5 fruit fly cellular contexts compared by ENCODE assay signal in genomic region chr2L:9438227-9438626, dm6.
TF ChIP-seq lines count a peak whose summit lies in the region.

No protein-coding gene starts in this region.

- TF ChIP-seq CTCF in whole organism, embryonic (GFP tag; optimal IDR thresholded peaks at IDR 0.05; lab: Kevin White, UChicago): no peak

TF ChIP-seq in whole organism, adult, 20 proteins besides CTCF, POLR2A, EP300 and RAD21:
- no peak for TF ChIP-seq kay (GFP tag; lab: Kevin White, UChicago; ENCODE audit: borderline replicate concordance)
- no peak for TF ChIP-seq cic (GFP tag; optimal IDR thresholded peaks at IDR 0.05; lab: Kevin White, UChicago)
- TF ChIP-seq CG11617 (GFP tag; optimal IDR thresholded peaks at IDR 0.05; lab: Kevin White, UChicago): no peak
- no peak for TF ChIP-seq CG7045 (GFP tag; optimal IDR thresholded peaks at IDR 0.05; lab: Kevin White, UChicago)
- TF ChIP-seq CG14711 (tag; optimal IDR thresholded peaks at IDR 0.05; lab: Kevin White, UChicago): peak; percentile 23
- TF ChIP-seq CG5204 (GFP tag; optimal IDR thresholded peaks at IDR 0.05; lab: Kevin White, UChicago): no peak
- TF ChIP-seq ovo (GFP tag; optimal IDR thresholded peaks at IDR 0.05; lab: Kevin White, UChicago): peak; percentile 5
- no peak for TF ChIP-seq CG12768 (GFP tag; optimal IDR thresholded peaks at IDR 0.05; lab: Kevin White, UChicago)
- peak; percentile 38 for TF ChIP-seq bab1 (GFP tag; optimal IDR thresholded peaks at IDR 0.05; lab: Kevin White, UChicago)
- TF ChIP-seq cnc (optimal IDR thresholded peaks at IDR 0.05; lab: Kevin White, UChicago): no peak
- TF ChIP-seq tj (GFP tag; optimal IDR thresholded peaks at IDR 0.05; lab: Kevin White, UChicago): peak; percentile 42
- no peak for TF ChIP-seq Clk (GFP tag; optimal IDR thresholded peaks at IDR 0.05; lab: Kevin White, UChicago)
- no peak for TF ChIP-seq CG1620 (GFP tag; optimal IDR thresholded peaks at IDR 0.05; lab: Kevin White, UChicago)

TF ChIP-seq in whole organism, embryonic, 481 proteins besides CTCF, POLR2A, EP300 and RAD21 (continues in another document):
- TF ChIP-seq hkb (optimal IDR thresholded peaks at IDR 0.05; lab: Kevin White, UChicago) (no peak), hkb (GFP tag; IDR thresholded peaks at IDR 0.05; lab: Robert Waterston, UW) (no peak), D (optimal IDR thresholded peaks at IDR 0.05; lab: Kevin White, UChicago) (no peak), D (GFP tag; optimal IDR thresholded peaks at IDR 0.05; lab: Kevin White, UChicago) (no peak), Tbp (GFP tag; optimal IDR thresholded peaks at IDR 0.05; lab: Kevin White, UChicago) (no peak), lbe (GFP tag; optimal IDR thresholded peaks at IDR 0.05; lab: Kevin White, UChicago) (no peak), org-1 (GFP tag; optimal IDR thresholded peaks at IDR 0.05; lab: Kevin White, UChicago) (no peak), CG8924 (tag; optimal IDR thresholded peaks at IDR 0.05; lab: Kevin White, UChicago) (no peak), CG6813 (GFP tag; optimal IDR thresholded peaks at IDR 0.05; lab: Kevin White, UChicago) (no peak), da (GFP tag; optimal IDR thresholded peaks at IDR 0.05; lab: Kevin White, UChicago) (no peak), dimm (GFP tag; IDR thresholded peaks at IDR 0.05; lab: Robert Waterston, UW) (no peak), scrt (GFP tag; optimal IDR thresholded peaks at IDR 0.05; lab: Kevin White, UChicago) (no peak), lmd (GFP tag; IDR thresholded peaks at IDR 0.05; lab: Robert Waterston, UW) (0 out of 2 replicates have a peak, but pooled peaks have one; percentile 30), CG2199 (GFP tag; IDR thresholded peaks at IDR 0.05; lab: Robert Waterston, UW) (no peak), gsb (GFP tag; IDR thresholded peaks at IDR 0.05; lab: Robert Waterston, UW) (no peak), Hmr (GFP tag; optimal IDR thresholded peaks at IDR 0.05; lab: Kevin White, UChicago) (no peak), Mes4 (GFP tag; optimal IDR thresholded peaks at IDR 0.05; lab: Kevin White, UChicago) (no peak), CG8290 (GFP tag; optimal IDR thresholded peaks at IDR 0.05; lab: Kevin White, UChicago) (no peak), CG8290 (tag; optimal IDR thresholded peaks at IDR 0.05; lab: Kevin White, UChicago) (peak in 1 of 2 experiments; percentile 40), CG10366 (GFP tag; IDR thresholded peaks at IDR 0.05; lab: Robert Waterston, UW) (no peak), Usf (GFP tag; optimal IDR thresholded peaks at IDR 0.05; lab: Kevin White, UChicago) (no peak)

TF ChIP-seq in whole organism, prepupa, 60 proteins besides CTCF, POLR2A, EP300 and RAD21 (continues in another document):
- TF ChIP-seq Hr4 (GFP tag; optimal IDR thresholded peaks at IDR 0.05; lab: Kevin White, UChicago) (peak; percentile 25), CG10631 (GFP tag; optimal IDR thresholded peaks at IDR 0.05; lab: Kevin White, UChicago) (peak; percentile 19), Sox15 (GFP tag; optimal IDR thresholded peaks at IDR 0.05; lab: Kevin White, UChicago) (no peak), Ets21C (GFP tag; optimal IDR thresholded peaks at IDR 0.05; lab: Kevin White, UChicago) (peak; percentile 64), CG4318 (GFP tag; optimal IDR thresholded peaks at IDR 0.05; lab: Kevin White, UChicago) (no peak), CG6276 (GFP tag; optimal IDR thresholded peaks at IDR 0.05; lab: Kevin White, UChicago) (no peak), CG16779 (tag; optimal IDR thresholded peaks at IDR 0.05; lab: Kevin White, UChicago) (no peak), CG6163 (GFP tag; IDR thresholded peaks at IDR 0.05; lab: Robert Waterston, UW) (peak; percentile 56; the same call in 1 of the 3 replicates), CG7368 (GFP tag; optimal IDR thresholded peaks at IDR 0.05; lab: Kevin White, UChicago) (peak; percentile 24), Smox (GFP tag; optimal IDR thresholded peaks at IDR 0.05; lab: Kevin White, UChicago) (peak; percentile 76), salr (GFP tag; optimal IDR thresholded peaks at IDR 0.05; lab: Kevin White, UChicago) (no peak), Eip93F (GFP tag; optimal IDR thresholded peaks at IDR 0.05; lab: Kevin White, UChicago) (no peak), cyc (GFP tag; optimal IDR thresholded peaks at IDR 0.05; lab: Kevin White, UChicago) (peak; percentile 60), CG1621 (tag; optimal IDR thresholded peaks at IDR 0.05; lab: Kevin White, UChicago) (no peak), CG8119 (GFP tag; IDR thresholded peaks at IDR 0.05; lab: Robert Waterston, UW) (peak; percentile 42; the same call in 2 of the 3 replicates), Hr39 (GFP tag; optimal IDR thresholded peaks at IDR 0.05; lab: Kevin White, UChicago) (peak; percentile 74), Hr38 (GFP tag; optimal IDR thresholded peaks at IDR 0.05; lab: Kevin White, UChicago) (no peak), lz (GFP tag; optimal IDR thresholded peaks at IDR 0.05; lab: Kevin White, UChicago) (peak; percentile 77), CG15336 (GFP tag; IDR thresholded peaks at IDR 0.05; lab: Robert Waterston, UW) (peak; percentile 48; the same call in 1 of the 2 replicates), esn (GFP tag; optimal IDR thresholded peaks at IDR 0.05; lab: Kevin White, UChicago) (peak; percentile 74), topi (GFP tag; optimal IDR thresholded peaks at IDR 0.05; lab: Kevin White, UChicago) (peak; percentile 71)

TF ChIP-seq in whole organism, pupa, 21 proteins besides CTCF, POLR2A, EP300 and RAD21:
- TF ChIP-seq CG15710 (tag; optimal IDR thresholded peaks at IDR 0.05; lab: Kevin White, UChicago) (peak; percentile 32), CG4496 (GFP tag; IDR thresholded peaks at IDR 0.05; lab: Robert Waterston, UW) (peak; percentile 70; the same call in 1 of the 3 replicates), EcR (GFP tag; optimal IDR thresholded peaks at IDR 0.05; lab: Kevin White, UChicago) (no peak), gl (tag; optimal IDR thresholded peaks at IDR 0.05; lab: Kevin White, UChicago) (no peak), CG32121 (GFP tag; IDR thresholded peaks at IDR 0.05; lab: Robert Waterston, UW) (peak; percentile 42; the same call in 1 of the 2 replicates), CG8301 (tag; optimal IDR thresholded peaks at IDR 0.05; lab: Kevin White, UChicago) (peak; percentile 34), CG8159 (tag; optimal IDR thresholded peaks at IDR 0.05; lab: Kevin White, UChicago) (peak; percentile 44), Ets98B (GFP tag; IDR thresholded peaks at IDR 0.05; lab: Robert Waterston, UW) (peak; percentile 47), CG10348 (GFP tag; IDR thresholded peaks at IDR 0.05; lab: Robert Waterston, UW) (no peak), CG17806 (tag; optimal IDR thresholded peaks at IDR 0.05; lab: Kevin White, UChicago) (peak; percentile 39), fd96Ca (GFP tag; IDR thresholded peaks at IDR 0.05; lab: Robert Waterston, UW) (no peak; the same call in 2 of the 3 replicates), CG34367 (tag; optimal IDR thresholded peaks at IDR 0.05; lab: Kevin White, UChicago) (peak; percentile 23), D1 (tag; optimal IDR thresholded peaks at IDR 0.05; lab: Kevin White, UChicago) (no peak), CG14655 (GFP tag; optimal IDR thresholded peaks at IDR 0.05; lab: Kevin White, UChicago) (peak; percentile 40), CG13204 (GFP tag; optimal IDR thresholded peaks at IDR 0.05; lab: Kevin White, UChicago) (no peak), Pif1B (GFP tag; optimal IDR thresholded peaks at IDR 0.05; lab: Kevin White, UChicago) (no peak), rn (GFP tag; IDR thresholded peaks at IDR 0.05; lab: Robert Waterston, UW) (no peak), Pif1A (GFP tag; optimal IDR thresholded peaks at IDR 0.05; lab: Kevin White, UChicago) (peak; percentile 7), CG12605 (GFP tag; IDR thresholded peaks at IDR 0.05; lab: Robert Waterston, UW) (no peak), Snoo (tag; optimal IDR thresholded peaks at IDR 0.05; lab: Kevin White, UChicago) (peak; percentile 13), CG9948 (tag; optimal IDR thresholded peaks at IDR 0.05; lab: Kevin White, UChicago) (peak; percentile 27)

TF ChIP-seq in whole organism, wandering third instar larva, 38 proteins besides CTCF, POLR2A, EP300 and RAD21:
- no peak for TF ChIP-seq dl (GFP tag; optimal IDR thresholded peaks at IDR 0.05; lab: Kevin White, UChicago; ENCODE audit: insufficient read depth in 1 of 2, partially characterized antibody in 2 of 2)
- TF ChIP-seq Hr78 (GFP tag; optimal IDR thresholded peaks at IDR 0.05; lab: Kevin White, UChicago): no peak
- TF ChIP-seq usp (GFP tag; optimal IDR thresholded peaks at IDR 0.05; lab: Kevin White, UChicago): no peak
- TF ChIP-seq h (GFP tag; optimal IDR thresholded peaks at IDR 0.05; lab: Kevin White, UChicago): peak; percentile 81
- peak in 1 of 2 experiments; percentile 51 for TF ChIP-seq foxo (GFP tag; optimal IDR thresholded peaks at IDR 0.05; lab: Kevin White, UChicago)
- TF ChIP-seq HLH106 (tag; optimal IDR thresholded peaks at IDR 0.05; lab: Kevin White, UChicago): peak; percentile 60
- peak; percentile 9 for TF ChIP-seq ey (GFP tag; optimal IDR thresholded peaks at IDR 0.05; lab: Kevin White, UChicago)
- TF ChIP-seq lola (GFP tag; optimal IDR thresholded peaks at IDR 0.05; lab: Kevin White, UChicago): no peak
- peak; percentile 37 for TF ChIP-seq psq (GFP tag; optimal IDR thresholded peaks at IDR 0.05; lab: Kevin White, UChicago)
- TF ChIP-seq br (GFP tag; optimal IDR thresholded peaks at IDR 0.05; lab: Kevin White, UChicago): peak; percentile 71
- peak; percentile 80 for TF ChIP-seq woc (GFP tag; optimal IDR thresholded peaks at IDR 0.05; lab: Kevin White, UChicago)
- TF ChIP-seq fru (GFP tag; optimal IDR thresholded peaks at IDR 0.05; lab: Kevin White, UChicago): peak; percentile 67
- TF ChIP-seq CG32264 (GFP tag; optimal IDR thresholded peaks at IDR 0.05; lab: Kevin White, UChicago): peak; percentile 16
- TF ChIP-seq sv (GFP tag; optimal IDR thresholded peaks at IDR 0.05; lab: Kevin White, UChicago): no peak
- TF ChIP-seq CrebA (GFP tag; optimal IDR thresholded peaks at IDR 0.05; lab: Kevin White, UChicago; ENCODE audit: borderline replicate concordance): no peak
- TF ChIP-seq Dfd (GFP tag; optimal IDR thresholded peaks at IDR 0.05; lab: Kevin White, UChicago): no peak
- TF ChIP-seq dsf (GFP tag; optimal IDR thresholded peaks at IDR 0.05; lab: Kevin White, UChicago; ENCODE audit: borderline replicate concordance): no peak
- no peak for TF ChIP-seq pan (optimal IDR thresholded peaks at IDR 0.05; lab: Kevin White, UChicago)
- TF ChIP-seq Sp1 (GFP tag; optimal IDR thresholded peaks at IDR 0.05; lab: Kevin White, UChicago): peak; percentile 30
- peak; percentile 39 for TF ChIP-seq dmrt93B (GFP tag; optimal IDR thresholded peaks at IDR 0.05; lab: Kevin White, UChicago)
- peak; percentile 71 for TF ChIP-seq rgr (GFP tag; optimal IDR thresholded peaks at IDR 0.05; lab: Kevin White, UChicago)
- TF ChIP-seq N (GFP tag; optimal IDR thresholded peaks at IDR 0.05; lab: Kevin White, UChicago): no peak
- TF ChIP-seq Hnf4 (GFP tag; optimal IDR thresholded peaks at IDR 0.05; lab: Kevin White, UChicago): peak; percentile 59
- peak; percentile 47 for TF ChIP-seq OdsH (GFP tag; optimal IDR thresholded peaks at IDR 0.05; lab: Kevin White, UChicago)
